Fruit fly (Drosophila melanogaster) whole organism, prepupa: ENCODE results near the gene CG31775.
"Not testable (repeated sequence)": the region's sequence is repeated elsewhere in the genome, so short reads cannot be mapped to it uniquely, and the experiment has no call there.

Experiments
- CG11294 ChIP-seq: fragments of 200-800 bp; sonication (Bioruptor generic); IDR thresholded peaks from 2 replicates; pipeline ENCODE4 v1.3.6; 2022; ENCODE audit warnings: missing biosample characterization, missing genetic modification characterization
- CG1621 ChIP-seq: fragments of 200-800 bp; sonication (Bioruptor generic); optimal IDR thresholded peaks from 3 replicates; lab custom pipeline; 2018; ENCODE audit warnings: missing biosample characterization, mild to moderate bottlenecking, missing genetic modification characterization
- CG32006 ChIP-seq: fragments of 200-800 bp; sonication (Bioruptor generic); optimal IDR thresholded peaks from 3 replicates; lab custom pipeline; 2017; ENCODE audit warnings: missing biosample characterization, mild to moderate bottlenecking, missing genetic modification characterization
- CG6854 ChIP-seq: fragments of 200-800 bp; sonication (Bioruptor generic); optimal IDR thresholded peaks from 2 replicates; lab custom pipeline; 2017; ENCODE audit warnings: missing biosample characterization, mild to moderate bottlenecking, missing genetic modification characterization
- CG9139 ChIP-seq: fragments of 200-800 bp; sonication (Bioruptor generic); optimal IDR thresholded peaks from 3 replicates; lab custom pipeline; 2017; ENCODE audit warnings: missing biosample characterization, mild to moderate bottlenecking, missing genetic modification characterization
- Hr39 ChIP-seq: fragments of 200-800 bp; sonication (Bioruptor generic); optimal IDR thresholded peaks from 2 replicates; lab custom pipeline; 2016; ENCODE audit warnings: missing biosample characterization, missing genetic modification characterization
- Met ChIP-seq: fragments of 200-800 bp; sonication (Bioruptor generic); optimal IDR thresholded peaks from 3 replicates; lab custom pipeline; 2016; ENCODE audit warnings: missing biosample characterization, missing genetic modification characterization
- Sox102F ChIP-seq: fragments of 200-800 bp; sonication (Bioruptor generic); optimal IDR thresholded peaks from 2 replicates; lab custom pipeline; 2016; ENCODE audit warnings: missing biosample characterization, mild to moderate bottlenecking, missing genetic modification characterization
- pdm3 ChIP-seq: fragments of 200-800 bp; sonication (Bioruptor generic); optimal IDR thresholded peaks from 3 replicates; lab custom pipeline; 2016; ENCODE audit warnings: missing biosample characterization, missing genetic modification characterization
- salr ChIP-seq, 2 experiments: fragments of 200-800 bp; sonication (Bioruptor generic); optimal IDR thresholded peaks; 3 replicates each; lab custom pipeline; 2016 to 2018; ENCODE audit warnings: missing biosample characterization in 2 of 2, missing genetic modification characterization in 2 of 2, mild to moderate bottlenecking in 1 of 2

dm6 chr2L:14741740-14742139 is 4.2 kb upstream of the CG31775 start, which contains the start of gene CG42586:
- not testable (repeated sequence) for TF ChIP-seq CG32006 (GFP tag; lab: Kevin White, UChicago); Hr39 (GFP tag; lab: Kevin White, UChicago); CG1621; CG6854; Sox102F (GFP tag; lab: Kevin White, UChicago); Met (GFP tag; lab: Kevin White, UChicago); pdm3; salr (GFP tag; optimal IDR thresholded peaks at IDR 0.05; lab: Kevin White, UChicago); CG9139 (GFP tag; lab: Kevin White, UChicago); CG11294 (GFP tag; lab: Robert Waterston, UW)
